Fruit fly (Drosophila melanogaster) whole organism, embryonic: ENCODE measurements around the gene lin-52.

Experiments used
- B-H2 ChIP-seq: fragments of 200-800 bp; sonication (Bioruptor generic); optimal IDR thresholded peaks from 2 replicates; lab custom pipeline; 2018; ENCODE audit warnings: missing biosample characterization, mild to moderate bottlenecking, missing genetic modification characterization
- Bteb2 ChIP-seq: fragments of 200-800 bp; sonication (Bioruptor generic); optimal IDR thresholded peaks from 2 replicates; lab custom pipeline; 2016; ENCODE audit warnings: missing biosample characterization, missing genetic modification characterization
- CG10274 ChIP-seq: fragments of 200-800 bp; sonication (Bioruptor generic); optimal IDR thresholded peaks from 3 replicates; lab custom pipeline; 2017; ENCODE audit warnings: missing biosample characterization, mild to moderate bottlenecking, missing genetic modification characterization
- CG13123 ChIP-seq: fragments of 200-800 bp; sonication (Bioruptor generic); optimal IDR thresholded peaks from 2 replicates; lab custom pipeline; 2016; ENCODE audit warnings: missing biosample characterization, missing genetic modification characterization
- CG13894 ChIP-seq: fragments of 200-800 bp; sonication (Bioruptor generic); optimal IDR thresholded peaks from 3 replicates; lab custom pipeline; 2018; ENCODE audit warnings: missing biosample characterization, mild to moderate bottlenecking, missing genetic modification characterization, moderate library complexity
- CG14050 ChIP-seq: fragments of 200-800 bp; sonication (Bioruptor generic); IDR thresholded peaks from 3 replicates; pipeline ENCODE4 v1.3.6; 2022; ENCODE audit warnings: missing biosample characterization, missing genetic modification characterization
- CG1602 ChIP-seq: fragments of 200-800 bp; sonication (Bioruptor generic); optimal IDR thresholded peaks from 3 replicates; lab custom pipeline; 2016; ENCODE audit warnings: missing biosample characterization, missing genetic modification characterization
- CG17568 ChIP-seq: fragments of 200-800 bp; sonication (Bioruptor generic); optimal IDR thresholded peaks from 2 replicates; lab custom pipeline; 2018; ENCODE audit warnings: missing biosample characterization, mild to moderate bottlenecking, missing genetic modification characterization, moderate library complexity
- CG18011 ChIP-seq: fragments of 200-800 bp; sonication (Bioruptor generic); optimal IDR thresholded peaks from 2 replicates; lab custom pipeline; 2017; ENCODE audit warnings: missing biosample characterization, missing genetic modification characterization, mild to moderate bottlenecking, moderate library complexity, missing genotype
- CG18619 ChIP-seq: fragments of 200-800 bp; sonication (Bioruptor generic); optimal IDR thresholded peaks from 3 replicates; lab custom pipeline; 2017; ENCODE audit warnings: missing biosample characterization, mild to moderate bottlenecking, missing genetic modification characterization
- CG2678 ChIP-seq: fragments of 200-800 bp; sonication (Bioruptor generic); optimal IDR thresholded peaks from 3 replicates; lab custom pipeline; 2019; ENCODE audit warnings: missing biosample characterization, mild to moderate bottlenecking, missing genetic modification characterization, moderate library complexity
- CG2712 ChIP-seq: fragments of 200-800 bp; optimal IDR thresholded peaks from 3 replicates; lab custom pipeline; 2019; ENCODE audit warnings: missing biosample characterization, mild to moderate bottlenecking, missing genetic modification characterization, moderate library complexity
- CG31365 ChIP-seq: fragments of 200-800 bp; sonication (Bioruptor generic); optimal IDR thresholded peaks from 2 replicates; lab custom pipeline; 2018; ENCODE audit warnings: missing biosample characterization, mild to moderate bottlenecking, missing genetic modification characterization
- CG33557 ChIP-seq: fragments of 200-800 bp; sonication (Bioruptor generic); optimal IDR thresholded peaks from 2 replicates; lab custom pipeline; 2019; ENCODE audit warnings: missing biosample characterization, mild to moderate bottlenecking, missing genetic modification characterization, moderate library complexity
- CG4282 ChIP-seq: fragments of 200-800 bp; sonication (Bioruptor generic); optimal IDR thresholded peaks from 2 replicates; lab custom pipeline; 2016; ENCODE audit warnings: missing biosample characterization, missing genetic modification characterization
- CG4328 ChIP-seq: fragments of 200-800 bp; sonication (Bioruptor generic); optimal IDR thresholded peaks from 3 replicates; lab custom pipeline; 2017; ENCODE audit warnings: missing biosample characterization, missing genetic modification reagents, missing genetic modification characterization
- CG4854 ChIP-seq: fragments of 200-800 bp; sonication (Bioruptor generic); optimal IDR thresholded peaks from 2 replicates; lab custom pipeline; 2016; ENCODE audit warnings: missing biosample characterization, missing genetic modification characterization, inconsistent platforms
- CG6683 ChIP-seq: fragments of 200-800 bp; sonication (Bioruptor generic); optimal IDR thresholded peaks from 2 replicates; lab custom pipeline; 2017; ENCODE audit warnings: missing biosample characterization, mild to moderate bottlenecking, missing genetic modification characterization, missing genetic modification reagents
- CG8281 ChIP-seq: fragments of 200-800 bp; sonication (Bioruptor generic); optimal IDR thresholded peaks from 2 replicates; lab custom pipeline; 2018; ENCODE audit warnings: missing biosample characterization, mild to moderate bottlenecking, missing genetic modification characterization, moderate library complexity
- Dek ChIP-seq: fragments of 200-800 bp; sonication (Bioruptor generic); optimal IDR thresholded peaks from 3 replicates; lab custom pipeline; 2019; ENCODE audit warnings: missing biosample characterization, mild to moderate bottlenecking, missing genetic modification characterization, moderate library complexity
- Dip2 ChIP-seq: fragments of 200-800 bp; sonication (Bioruptor generic); IDR thresholded peaks from 2 replicates; pipeline ENCODE4 v1.3.6; 2022; ENCODE audit warnings: missing biosample characterization, missing genetic modification characterization
- Dref ChIP-seq: fragments of 200-800 bp; sonication (Bioruptor generic); IDR thresholded peaks from 2 replicates; pipeline ENCODE4 v1.3.6; 2022; ENCODE audit warnings: missing biosample characterization, missing genetic modification characterization
- E2f1 ChIP-seq: fragments of 200-800 bp; sonication (Bioruptor generic); IDR thresholded peaks from 2 replicates; pipeline ENCODE4 v1.3.6; 2022; ENCODE audit warnings: missing biosample characterization, missing genetic modification characterization
- Ets65A ChIP-seq: fragments of 200-800 bp; sonication (Bioruptor generic); peaks from one replicate; lab custom pipeline; 2016; ENCODE audit warnings: missing biosample characterization, missing genetic modification characterization
- Hand ChIP-seq: fragments of 200-800 bp; sonication (Bioruptor generic); optimal IDR thresholded peaks from 2 replicates; lab custom pipeline; 2017; ENCODE audit warnings: mild to moderate bottlenecking, missing biosample characterization, missing genetic modification reagents, missing genetic modification characterization
- Hmr ChIP-seq: fragments of 200-800 bp; sonication (Bioruptor generic); optimal IDR thresholded peaks from 3 replicates; lab custom pipeline; 2017; ENCODE audit warnings: mild to moderate bottlenecking, missing biosample characterization, missing genetic modification reagents, missing genetic modification characterization
- Six4 ChIP-seq: fragments of 200-800 bp; sonication (Bioruptor generic); optimal IDR thresholded peaks from 2 replicates; lab custom pipeline; 2016; ENCODE audit warnings: missing biosample characterization, missing genetic modification characterization
- Sox102F ChIP-seq: fragments of 200-800 bp; sonication (Bioruptor generic); optimal IDR thresholded peaks from 2 replicates; lab custom pipeline; 2018; ENCODE audit warnings: missing biosample characterization, mild to moderate bottlenecking, missing genetic modification characterization, moderate library complexity
- Usf ChIP-seq: fragments of 200-800 bp; sonication (Bioruptor generic); optimal IDR thresholded peaks from 2 replicates; lab custom pipeline; 2017; ENCODE audit warnings: missing genotype, missing biosample characterization, missing genetic modification characterization
- ac ChIP-seq: fragments of 200-800 bp; sonication (Bioruptor generic); optimal IDR thresholded peaks from 3 replicates; lab custom pipeline; 2017; ENCODE audit warnings: missing biosample characterization, mild to moderate bottlenecking, missing genetic modification characterization
- chinmo ChIP-seq: fragments of 200-800 bp; sonication (Bioruptor generic); IDR thresholded peaks from 4 replicates; pipeline ENCODE4 v1.3.6; 2022; ENCODE audit warnings: missing biosample characterization, missing genetic modification characterization; ENCODE audit not compliant: partially characterized antibody
- ci ChIP-seq: fragments of 200-800 bp; sonication (Bioruptor generic); IDR thresholded peaks from 3 replicates; pipeline ENCODE4 v1.3.6; 2022; ENCODE audit warnings: missing biosample characterization, missing genetic modification characterization
- crol ChIP-seq: fragments of 200-800 bp; sonication (Bioruptor generic); IDR thresholded peaks from 2 replicates; pipeline ENCODE4 v1.3.6; 2022; ENCODE audit warnings: missing biosample characterization, missing genetic modification characterization
- en ChIP-seq: fragments of 200-800 bp; sonication (Bioruptor generic); optimal IDR thresholded peaks from 2 replicates; lab custom pipeline; 2016; ENCODE audit warnings: missing biosample characterization, missing genetic modification characterization
- ewg ChIP-seq: fragments of 200-800 bp; sonication (Bioruptor generic); optimal IDR thresholded peaks from 3 replicates; lab custom pipeline; 2017; ENCODE audit warnings: mild to moderate bottlenecking, missing biosample characterization, missing genetic modification reagents, missing genetic modification characterization
- fd3F ChIP-seq: fragments of 200-800 bp; sonication (Bioruptor generic); optimal IDR thresholded peaks from 2 replicates; lab custom pipeline; 2018; ENCODE audit warnings: missing biosample characterization, mild to moderate bottlenecking, missing genetic modification characterization, moderate library complexity
- gce ChIP-seq: fragments of 200-800 bp; sonication (Bioruptor generic); IDR thresholded peaks from 3 replicates; pipeline ENCODE4 v1.3.6; 2022; ENCODE audit warnings: missing biosample characterization, missing genetic modification characterization
- gt ChIP-seq: fragments of 200-800 bp; sonication (Bioruptor generic); IDR thresholded peaks from 2 replicates; pipeline ENCODE4 v1.3.6; 2022; ENCODE audit warnings: missing biosample characterization, missing genetic modification characterization
- ham ChIP-seq: fragments of 200-800 bp; sonication (Bioruptor generic); IDR thresholded peaks from 2 replicates; pipeline ENCODE4 v1.3.6; 2022; ENCODE audit warnings: missing biosample characterization, missing genetic modification characterization
- nom ChIP-seq: fragments of 200-800 bp; sonication (Bioruptor generic); optimal IDR thresholded peaks from 2 replicates; lab custom pipeline; 2017; ENCODE audit warnings: missing biosample characterization, missing genetic modification characterization, mild to moderate bottlenecking, moderate library complexity, missing genetic modification reagents
- onecut ChIP-seq: fragments of 200-800 bp; sonication (Bioruptor generic); IDR thresholded peaks from 2 replicates; pipeline ENCODE4 v1.3.6; 2022; ENCODE audit warnings: missing biosample characterization, missing genetic modification characterization
- sisA ChIP-seq: fragments of 200-800 bp; sonication (Bioruptor generic); IDR thresholded peaks from 2 replicates; pipeline ENCODE4 v1.3.6; 2022; ENCODE audit warnings: missing biosample characterization, missing genetic modification characterization
- slbo ChIP-seq: fragments of 200-800 bp; sonication (Bioruptor generic); IDR thresholded peaks from 2 replicates; pipeline ENCODE4 v1.3.6; 2022; ENCODE audit warnings: missing biosample characterization, missing genetic modification characterization
- so ChIP-seq: fragments of 200-800 bp; sonication (Bioruptor generic); IDR thresholded peaks from 3 replicates; pipeline ENCODE4 v1.3.6; 2022; ENCODE audit warnings: missing biosample characterization, missing genetic modification characterization
- sug ChIP-seq: fragments of 200-800 bp; optimal IDR thresholded peaks from 2 replicates; lab custom pipeline; 2019; ENCODE audit warnings: missing biosample characterization, mild to moderate bottlenecking, missing genetic modification characterization, moderate library complexity
- tgo ChIP-seq: fragments of 200-800 bp; sonication (Bioruptor generic); IDR thresholded peaks from 3 replicates; pipeline ENCODE4 v1.3.6; 2022; ENCODE audit warnings: missing biosample characterization, missing genetic modification characterization
- unpg ChIP-seq: fragments of 200-800 bp; sonication (Bioruptor generic); optimal IDR thresholded peaks from 3 replicates; lab custom pipeline; 2018; ENCODE audit warnings: missing biosample characterization, mild to moderate bottlenecking, missing genetic modification characterization, moderate library complexity
- vvl ChIP-seq: fragments of 200-800 bp; sonication (Bioruptor generic); IDR thresholded peaks from 2 replicates; pipeline ENCODE4 v1.3.6; 2022; ENCODE audit warnings: missing biosample characterization, missing genetic modification characterization

The lin-52 gene

dm6 chrX:5754837-5755828 lies at the start of gene lin-52, which contains the start of gene CG15771 (continued):
- TF ChIP-seq Dek (tag; lab: Kevin White, UChicago): peak; percentile 91
- TF ChIP-seq CG8281: peak; percentile 80
- TF ChIP-seq CG13894 (tag; lab: Kevin White, UChicago): peak; percentile 95
- peak; percentile 73 for TF ChIP-seq CG31365 (tag; lab: Kevin White, UChicago)
- peak; percentile 84 for TF ChIP-seq CG1602 (GFP tag; lab: Kevin White, UChicago)
- peak; percentile 98 for TF ChIP-seq crol (GFP tag; lab: Robert Waterston, UW)
- TF ChIP-seq gce (GFP tag; lab: Robert Waterston, UW): peak; percentile 89
- peak; percentile 97 for TF ChIP-seq Ets65A (GFP tag; lab: Kevin White, UChicago)
- TF ChIP-seq Usf (GFP tag; lab: Kevin White, UChicago): peak; percentile 92
- peak; percentile 96 for TF ChIP-seq CG2712 (tag; lab: Kevin White, UChicago)
- peak; percentile 96 for TF ChIP-seq Hand (GFP tag; lab: Kevin White, UChicago)
- peak; percentile 96 for TF ChIP-seq tgo (GFP tag; lab: Robert Waterston, UW)
- TF ChIP-seq Bteb2: peak; percentile 40
- peak; percentile 95 for TF ChIP-seq vvl (GFP tag; lab: Robert Waterston, UW)
- peak; percentile 91 for TF ChIP-seq onecut (GFP tag; lab: Robert Waterston, UW)
- peak; percentile 94 for TF ChIP-seq unpg (GFP tag; lab: Kevin White, UChicago)
- TF ChIP-seq CG6683 (GFP tag; lab: Kevin White, UChicago): peak; percentile 93
- TF ChIP-seq slbo: peak; percentile 96
- TF ChIP-seq chinmo (GFP tag; lab: Robert Waterston, UW): peak; percentile 88; the same call in 2 of the 4 replicates
- peak; percentile 87 for TF ChIP-seq ham (GFP tag; lab: Robert Waterston, UW)
- TF ChIP-seq sug (tag; lab: Kevin White, UChicago): peak; percentile 96
- TF ChIP-seq gt: peak; percentile 77
- TF ChIP-seq CG4328: peak; percentile 97
- peak; percentile 91 for TF ChIP-seq CG14050 (GFP tag; lab: Robert Waterston, UW)
- peak; percentile 94 for TF ChIP-seq CG33557 (GFP tag; lab: Kevin White, UChicago)
- TF ChIP-seq Hmr (GFP tag; lab: Kevin White, UChicago): peak; percentile 97
- TF ChIP-seq CG10274 (GFP tag; lab: Kevin White, UChicago): peak; percentile 84
- peak; percentile 95 for TF ChIP-seq nom (GFP tag; lab: Kevin White, UChicago)
- peak; percentile 95 for TF ChIP-seq so
- TF ChIP-seq Six4: peak; percentile 91
- TF ChIP-seq ac (GFP tag; lab: Kevin White, UChicago): peak; percentile 81
- peak; percentile 79 for TF ChIP-seq CG18011 (GFP tag; lab: Kevin White, UChicago)
- peak; percentile 1 for TF ChIP-seq CG4282 (GFP tag; lab: Kevin White, UChicago)
- peak; percentile 97 for TF ChIP-seq sisA (GFP tag; lab: Robert Waterston, UW)
- TF ChIP-seq fd3F: peak; percentile 90
- peak; percentile 69 for TF ChIP-seq Dref (GFP tag; lab: Robert Waterston, UW)
- peak; percentile 89 for TF ChIP-seq Sox102F (GFP tag; lab: Kevin White, UChicago)
- peak; percentile 98 for TF ChIP-seq CG2678 (tag; lab: Kevin White, UChicago)
- peak; percentile 89 for TF ChIP-seq ewg
- peak; percentile 72; the same call in 1 of the 2 replicates for TF ChIP-seq Dip2 (GFP tag; lab: Robert Waterston, UW)
- no peak for TF ChIP-seq en
- TF ChIP-seq CG13123 (GFP tag; lab: Kevin White, UChicago): peak; percentile 72
- TF ChIP-seq E2f1 (GFP tag; lab: Robert Waterston, UW): peak; percentile 94
- TF ChIP-seq CG17568 (GFP tag; lab: Kevin White, UChicago): peak; percentile 86
- TF ChIP-seq CG18619 (GFP tag; lab: Kevin White, UChicago): peak; percentile 97
- TF ChIP-seq CG4854 (GFP tag; lab: Kevin White, UChicago): peak; percentile 70
- peak; percentile 94 for TF ChIP-seq ci (GFP tag; lab: Robert Waterston, UW)
- peak; percentile 93 for TF ChIP-seq B-H2
